Worm (Caenorhabditis elegans) whole organism, L3 larva: Measurements from ENCODE around the gene dgk-1.

Experiments
- ZK546.5 ChIP-seq: sonication (generic microtip); optimal IDR thresholded peaks from 2 replicates; lab custom pipeline; 2017; ENCODE audit warnings: missing biosample characterization, missing genetic modification characterization
- ama-1 ChIP-seq: fragments of 150-350 bp; optimal IDR thresholded peaks from 2 replicates; lab custom pipeline; 2018
- ceh-16 ChIP-seq: sonication (generic microtip); optimal IDR thresholded peaks from 2 replicates; lab custom pipeline; 2017; ENCODE audit warnings: missing biosample characterization, missing genetic modification characterization
- ceh-28 ChIP-seq: fragments of 150-350 bp; optimal IDR thresholded peaks from 2 replicates; lab custom pipeline; 2014; ENCODE audit warnings: missing biosample characterization, missing genetic modification reagents, missing genetic modification characterization
- ceh-82 ChIP-seq: fragments of 150-350 bp; optimal IDR thresholded peaks from 2 replicates; lab custom pipeline; 2014; ENCODE audit warnings: missing biosample characterization, missing genetic modification characterization
- egl-27 ChIP-seq: sonication (generic microtip); optimal IDR thresholded peaks from 4 replicates; lab custom pipeline; 2017; ENCODE audit warnings: missing biosample characterization, missing genetic modification reagents, missing genetic modification characterization
- egl-5 ChIP-seq: fragments of 150-350 bp; optimal IDR thresholded peaks from 2 replicates; lab custom pipeline; 2017; ENCODE audit warnings: missing biosample characterization, missing genetic modification reagents, missing genetic modification characterization, inconsistent platforms
- elt-1 ChIP-seq: fragments of 150-350 bp; optimal IDR thresholded peaks from 2 replicates; lab custom pipeline; 2014; ENCODE audit warnings: missing biosample characterization, missing genetic modification characterization
- elt-2 ChIP-seq: sonication (generic microtip); optimal IDR thresholded peaks from 2 replicates; lab custom pipeline; 2016; ENCODE audit warnings: missing genetic modification reagents, mild to moderate bottlenecking, missing genetic modification characterization, missing compliant biosample characterization
- fkh-2 ChIP-seq: fragments of 150-350 bp; optimal IDR thresholded peaks from 2 replicates; lab custom pipeline; 2014; ENCODE audit warnings: missing biosample characterization, missing genetic modification reagents, missing genetic modification characterization
- fos-1 ChIP-seq: fragments of 150-350 bp; optimal IDR thresholded peaks from 2 replicates; lab custom pipeline; 2014; ENCODE audit warnings: missing biosample characterization, missing genetic modification characterization
- hmg-11 ChIP-seq: sonication (generic microtip); optimal IDR thresholded peaks from 2 replicates; lab custom pipeline; 2016; ENCODE audit warnings: missing genetic modification characterization, missing compliant biosample characterization
- jun-1 ChIP-seq: fragments of 150-350 bp; optimal IDR thresholded peaks from 2 replicates; lab custom pipeline; 2014; ENCODE audit warnings: missing biosample characterization, missing genetic modification reagents, missing genetic modification characterization
- lin-15B ChIP-seq: fragments of 150-350 bp; optimal IDR thresholded peaks from 2 replicates; lab custom pipeline; 2014; ENCODE audit warnings: missing biosample characterization, missing genetic modification characterization
- lin-39 ChIP-seq: fragments of 150-350 bp; optimal IDR thresholded peaks from 2 replicates; lab custom pipeline; 2018; ENCODE audit warnings: missing biosample characterization, missing genetic modification reagents, missing genetic modification characterization
- mml-1 ChIP-seq: fragments of 150-350 bp; sonication (generic microtip); optimal IDR thresholded peaks from 3 replicates; lab custom pipeline; 2014; ENCODE audit warnings: missing biosample characterization, missing genetic modification characterization
- nfya-1 ChIP-seq: sonication (generic microtip); optimal IDR thresholded peaks from 2 replicates; lab custom pipeline; 2017; ENCODE audit warnings: missing genetic modification characterization, mild to moderate bottlenecking, missing compliant biosample characterization, antibody characterized with exemption, moderate library complexity; ENCODE audit not compliant: insufficient read depth
- nhr-11 ChIP-seq: fragments of 150-350 bp; optimal IDR thresholded peaks from 2 replicates; lab custom pipeline; 2014; ENCODE audit warnings: missing biosample characterization, missing genetic modification characterization
- nhr-12 ChIP-seq: fragments of 150-350 bp; optimal IDR thresholded peaks from 2 replicates; lab custom pipeline; 2014; ENCODE audit warnings: missing biosample characterization, missing genetic modification characterization
- nhr-23 ChIP-seq: fragments of 150-350 bp; optimal IDR thresholded peaks from 2 replicates; lab custom pipeline; 2014; ENCODE audit warnings: missing biosample characterization, missing genetic modification reagents, missing genetic modification characterization
- nhr-28 ChIP-seq: fragments of 150-350 bp; optimal IDR thresholded peaks from 2 replicates; lab custom pipeline; 2014; ENCODE audit warnings: missing biosample characterization, missing genetic modification characterization
- nhr-43 ChIP-seq: sonication (generic microtip); optimal IDR thresholded peaks from 2 replicates; lab custom pipeline; 2016; ENCODE audit warnings: mild to moderate bottlenecking, missing genetic modification characterization, missing compliant biosample characterization; ENCODE audit not compliant: poor library complexity, severe bottlenecking
- nhr-77 ChIP-seq: fragments of 150-350 bp; optimal IDR thresholded peaks from 2 replicates; lab custom pipeline; 2014; ENCODE audit warnings: missing biosample characterization, missing genetic modification characterization
- pha-4 ChIP-seq: fragments of 150-350 bp; optimal IDR thresholded peaks from 2 replicates; lab custom pipeline; 2014; ENCODE audit warnings: missing biosample characterization, missing genetic modification reagents, missing genetic modification characterization
- pqm-1 ChIP-seq: fragments of 150-350 bp; optimal IDR thresholded peaks from 2 replicates; lab custom pipeline; 2017; ENCODE audit warnings: missing biosample characterization, missing genetic modification characterization, inconsistent platforms
- skn-1 ChIP-seq: fragments of 150-350 bp; optimal IDR thresholded peaks from 2 replicates; lab custom pipeline; 2014; ENCODE audit warnings: missing biosample characterization, missing genetic modification characterization
- snpc-4 ChIP-seq: fragments of 150-350 bp; optimal IDR thresholded peaks from 2 replicates; lab custom pipeline; 2014; ENCODE audit warnings: missing biosample characterization, missing genetic modification characterization
- tbx-2 ChIP-seq: sonication (generic microtip); optimal IDR thresholded peaks from 2 replicates; lab custom pipeline; 2016; ENCODE audit warnings: mild to moderate bottlenecking, missing genetic modification characterization, missing compliant biosample characterization
- unc-39 ChIP-seq: sonication (generic microtip); optimal IDR thresholded peaks from 4 replicates; lab custom pipeline; 2017; ENCODE audit warnings: missing biosample characterization, missing genetic modification characterization
- unc-62 ChIP-seq: fragments of 150-350 bp; sonication (generic microtip); optimal IDR thresholded peaks from 4 replicates; lab custom pipeline; 2014; ENCODE audit warnings: missing biosample characterization, missing genetic modification reagents, missing genetic modification characterization
- ztf-11 ChIP-seq: fragments of 150-350 bp; optimal IDR thresholded peaks from 2 replicates; lab custom pipeline; 2014; ENCODE audit warnings: missing biosample characterization, missing genetic modification characterization
- ztf-4 ChIP-seq: fragments of 150-350 bp; optimal IDR thresholded peaks from 2 replicates; lab custom pipeline; 2014; ENCODE audit warnings: missing biosample characterization, missing genetic modification characterization

The dgk-1 gene

ce11 chrX:975236-975535 is 16.1 kb downstream of the dgk-1 start:
- no peak for TF ChIP-seq jun-1
- no peak for TF ChIP-seq unc-39 (tag; lab: Kevin White, UChicago)
- TF ChIP-seq lin-15B, result no peak
- TF ChIP-seq egl-27 (tag; lab: Kevin White, UChicago), result no peak
- TF ChIP-seq ama-1 (lab: Kevin White, UChicago), result no peak
- TF ChIP-seq nhr-11 (tag; lab: Kevin White, UChicago), result no peak
- TF ChIP-seq ceh-16 (tag; lab: Kevin White, UChicago), result no peak
- no peak for TF ChIP-seq nhr-12 (tag; lab: Kevin White, UChicago)
- TF ChIP-seq unc-62 (GFP tag; lab: Kevin White, UChicago), result no peak
- TF ChIP-seq lin-39 (tag; lab: Kevin White, UChicago), result no peak
- TF ChIP-seq ztf-4 (tag; lab: Kevin White, UChicago), result no peak
- no peak for TF ChIP-seq nhr-43 (tag; lab: Kevin White, UChicago)
- TF ChIP-seq, all 47 proteins: peak for 0

ce11 chrX:974499-975235 is 16.6 kb downstream of the dgk-1 start, which contains the start of gene vps-45:
Gene vps-45, minus strand, starts transcription at chrX:974848.
- TF ChIP-seq pqm-1 (tag; lab: Kevin White, UChicago) (peak; percentile 7), nhr-12 (tag; lab: Kevin White, UChicago) (no peak), nhr-23 (peak; percentile 9), ceh-28 (tag; lab: Kevin White, UChicago) (peak; percentile 39), lin-39 (tag; lab: Kevin White, UChicago) (peak; percentile 23), elt-2 (tag; lab: Kevin White, UChicago) (peak; percentile 34), lin-15B (peak; percentile 32), ama-1 (lab: Kevin White, UChicago) (no peak), snpc-4 (peak; percentile 61), skn-1 (tag; lab: Kevin White, UChicago) (peak; percentile 43), hmg-11 (tag; lab: Kevin White, UChicago) (peak; percentile 81), pha-4 (tag; lab: Kevin White, UChicago) (peak; percentile 53), egl-27 (tag; lab: Kevin White, UChicago) (no peak), egl-5 (tag; lab: Kevin White, UChicago) (no peak), nfya-1 (tag; lab: Kevin White, UChicago) (peak; percentile 78)

ce11 chrX:970072-970471 is 21.2 kb downstream of the dgk-1 start, which contains the start of gene C44C1.6:
Gene C44C1.6, minus strand, starts transcription at chrX:970270.
- TF ChIP-seq nfya-1 (tag; lab: Kevin White, UChicago), result no peak
- no peak for TF ChIP-seq snpc-4
- no peak for TF ChIP-seq lin-39 (tag; lab: Kevin White, UChicago)
- no peak for TF ChIP-seq fos-1 (tag; lab: Kevin White, UChicago)
- TF ChIP-seq pha-4 (tag; lab: Kevin White, UChicago), result no peak

- TF ChIP-seq lin-15B (no peak), ztf-11 (tag; lab: Kevin White, UChicago) (no peak), ZK546.5 (tag; lab: Kevin White, UChicago) (no peak), pqm-1 (tag; lab: Kevin White, UChicago) (no peak)
- TF ChIP-seq, all 47 proteins: peak for 0
Measured at ce11 chrX:963171-963570, 28.1 kb downstream of the dgk-1 start, which contains the start of gene ncs-1. Gene ncs-1, minus strand, starts transcription at chrX:963271.

- no peak for TF ChIP-seq ztf-4 (tag; lab: Kevin White, UChicago)
- TF ChIP-seq nhr-28, result no peak
- no peak for TF ChIP-seq skn-1 (tag; lab: Kevin White, UChicago)
- no peak for TF ChIP-seq nhr-23
- TF ChIP-seq egl-27 (tag; lab: Kevin White, UChicago), result no peak
- TF ChIP-seq ztf-11 (tag; lab: Kevin White, UChicago), result no peak
- no peak for TF ChIP-seq snpc-4
- TF ChIP-seq egl-5 (tag; lab: Kevin White, UChicago), result no peak
- no peak for TF ChIP-seq nhr-43 (tag; lab: Kevin White, UChicago)
- no peak for TF ChIP-seq tbx-2 (tag; lab: Kevin White, UChicago)
- TF ChIP-seq fkh-2 (tag; lab: Kevin White, UChicago), result no peak
- no peak for TF ChIP-seq mml-1
- TF ChIP-seq elt-1 (tag; lab: Kevin White, UChicago), result no peak
- TF ChIP-seq nhr-77 (tag; lab: Kevin White, UChicago), result no peak
- no peak for TF ChIP-seq unc-62 (GFP tag; lab: Kevin White, UChicago)
- TF ChIP-seq ama-1 (lab: Kevin White, UChicago), result no peak
- TF ChIP-seq ceh-82, result no peak
Measured at ce11 chrX:960139-960538, 31.1 kb downstream of the dgk-1 start.
